Worm (Caenorhabditis elegans): ENCODE data around the gene pmk-1.

ce11 chrIV:8153163-8153562 is 4.6 kb downstream of the pmk-1 start:
- TF ChIP-seq fax-1 (tag; optimal IDR thresholded peaks at IDR 0.05) (no peak), nfya-1 (tag; optimal IDR thresholded peaks at IDR 0.05) (no peak), elt-2 (tag; optimal IDR thresholded peaks at IDR 0.05) (no peak), eyg-1 (tag; optimal IDR thresholded peaks at IDR 0.05) (no peak)
